Fruit fly (Drosophila melanogaster): ENCODE measurements around the gene Smg5.

Gene Smg5

DNA sequence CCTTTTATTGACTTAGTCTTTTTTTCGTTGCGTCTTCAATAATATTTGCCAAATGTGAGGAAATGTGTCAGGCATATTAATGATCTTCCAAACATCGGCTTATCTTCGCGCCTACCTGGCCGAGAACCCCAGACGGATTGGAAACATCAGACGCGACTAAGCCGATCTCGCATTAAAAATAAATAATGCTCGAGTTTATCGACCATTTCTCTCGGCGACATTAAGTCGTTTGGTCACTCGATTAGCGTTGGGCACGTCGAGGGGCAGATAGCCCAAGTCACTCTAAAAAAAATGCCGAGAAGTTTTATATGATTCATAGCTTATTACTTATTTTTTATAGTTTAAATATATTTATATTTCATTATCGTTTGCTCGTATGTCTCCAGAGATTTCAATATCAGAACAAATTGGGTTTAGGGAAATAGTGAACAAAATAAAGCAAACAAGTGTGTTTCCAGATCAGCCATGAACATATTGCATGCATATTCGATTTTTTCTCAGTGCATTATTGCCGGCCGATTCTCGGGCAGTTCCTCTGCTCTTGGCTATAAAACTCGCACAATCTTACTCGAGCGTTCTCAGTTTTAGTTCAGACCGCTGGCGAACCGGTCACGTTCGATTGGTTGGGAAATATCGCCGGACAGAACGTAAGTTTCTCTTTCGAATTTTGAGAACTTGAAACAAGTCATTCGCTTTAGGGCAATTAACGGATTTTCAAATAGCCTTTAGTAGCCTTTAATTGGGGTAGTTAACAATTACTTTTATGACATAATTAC, 799 bp upstream of the Smg5 start, which contains the start of gene Ance (continued):
- TF ChIP-seq CG14965 (GFP tag; optimal IDR thresholded peaks at IDR 0.05; ENCODE audit: borderline replicate concordance) (no peak), CG32772 (GFP tag; IDR thresholded peaks at IDR 0.05) (no peak), CG11504 (tag; optimal IDR thresholded peaks at IDR 0.05) (no peak), nmo (GFP tag; optimal IDR thresholded peaks at IDR 0.05) (peak; percentile 73), CG8388 (GFP tag; optimal IDR thresholded peaks at IDR 0.05) (no peak), abd-A (tag; optimal IDR thresholded peaks at IDR 0.05) (no peak), ro (GFP tag; IDR thresholded peaks at IDR 0.05) (no peak), lola (GFP tag; optimal IDR thresholded peaks at IDR 0.05) (peak in 1 of 3 experiments; percentile 34), CG16779 (GFP tag; IDR thresholded peaks at IDR 0.05) (no peak), Chrac-16 (GFP tag; optimal IDR thresholded peaks at IDR 0.05) (no peak), unpg (GFP tag; optimal IDR thresholded peaks at IDR 0.05) (peak; percentile 54), CG32767 (GFP tag; IDR thresholded peaks at IDR 0.05) (no peak), tin (GFP tag; optimal IDR thresholded peaks at IDR 0.05) (peak; percentile 35), CG7963 (GFP tag; IDR thresholded peaks at IDR 0.05; ENCODE audit: partially characterized antibody) (no peak), kay (GFP tag; optimal IDR thresholded peaks at IDR 0.05) (no peak), CG13287 (GFP tag; IDR thresholded peaks at IDR 0.05; ENCODE audit: partially characterized antibody) (peak; percentile 18; the same call in 1 of the 2 replicates), Stat92E (GFP tag; optimal IDR thresholded peaks at IDR 0.05) (peak in 1 of 3 experiments; percentile 41), nerfin-1 (tag; optimal IDR thresholded peaks at IDR 0.05) (no peak)

dm6 chr2L:13903796-13904330, 598 bp downstream of the Smg5 start:
- TF ChIP-seq CG4820 (GFP tag; optimal IDR thresholded peaks at IDR 0.05) (no peak), cg (GFP tag; optimal IDR thresholded peaks at IDR 0.05) (peak; percentile 84), grau (tag; optimal IDR thresholded peaks at IDR 0.05) (peak; percentile 83), wek (GFP tag; optimal IDR thresholded peaks at IDR 0.05) (peak; percentile 57), CG7839 (tag; optimal IDR thresholded peaks at IDR 0.05) (no peak), dpn (GFP tag; optimal IDR thresholded peaks at IDR 0.05) (peak in 1 of 2 experiments; percentile 23), Pdp1 (GFP tag; optimal IDR thresholded peaks at IDR 0.05) (peak in 1 of 2 experiments; percentile 97), Trl (optimal IDR thresholded peaks at IDR 0.05) (peak in 1 of 2 experiments; percentile 2), Trl (GFP tag; optimal IDR thresholded peaks at IDR 0.05) (no peak), CG9932 (GFP tag; IDR thresholded peaks at IDR 0.05) (no peak), sr (GFP tag; IDR thresholded peaks at IDR 0.05) (0 out of 3 replicates have a peak, but pooled peaks have one; percentile 11), CG1529 (GFP tag; optimal IDR thresholded peaks at IDR 0.05) (no peak), CG3407 (GFP tag; optimal IDR thresholded peaks at IDR 0.05) (no peak), H15 (GFP tag; IDR thresholded peaks at IDR 0.05) (no peak)

DNA sequence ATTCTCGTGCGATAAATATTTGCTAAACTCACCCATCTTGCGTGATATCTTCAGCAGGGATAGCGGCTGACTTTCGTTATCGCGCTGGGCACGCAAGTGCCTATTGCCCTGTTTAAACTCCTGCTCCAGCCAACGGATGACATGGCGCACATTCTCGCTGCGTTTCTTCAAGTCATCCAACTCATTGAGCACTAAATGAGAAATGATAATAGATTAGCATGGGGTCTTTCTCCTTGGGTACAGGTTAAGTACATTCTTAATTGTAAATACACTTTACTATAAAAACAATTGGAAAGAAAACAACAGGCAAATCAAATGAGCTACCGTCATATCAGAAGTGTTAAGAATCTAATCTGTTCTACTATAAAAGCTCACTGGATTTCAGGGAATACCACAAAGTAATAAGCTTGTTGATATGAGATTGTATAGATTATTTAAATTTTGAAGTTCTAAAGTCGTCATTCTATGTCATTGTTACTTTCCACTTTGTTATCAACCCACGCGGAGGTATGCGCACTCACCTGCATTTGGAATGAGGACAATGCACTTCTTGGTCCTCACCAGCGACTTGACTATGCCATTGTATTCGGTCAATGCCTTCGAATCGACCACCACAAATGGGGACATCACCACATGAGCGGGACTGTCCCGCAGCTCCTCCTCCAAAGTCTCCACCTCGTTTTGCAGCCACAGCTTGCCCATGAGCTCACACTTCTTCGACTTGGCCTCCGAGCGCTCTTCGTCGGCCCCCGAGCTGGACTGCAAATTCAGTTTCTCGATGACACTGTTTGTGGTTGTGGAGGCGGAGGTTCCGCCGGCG, 4.1 kb downstream of the Smg5 start:
- TF ChIP-seq CG15479 (GFP tag; optimal IDR thresholded peaks at IDR 0.05) (peak; percentile 43), CG10462 (GFP tag; optimal IDR thresholded peaks at IDR 0.05) (no peak), bbx (GFP tag; IDR thresholded peaks at IDR 0.05; ENCODE audit: partially characterized antibody) (0 out of 2 replicates have a peak, but pooled peaks have one; percentile 24), CG9797 (GFP tag; optimal IDR thresholded peaks at IDR 0.05) (no peak)

All from whole organism, embryonic.